Fruit fly (Drosophila melanogaster) whole organism: ENCODE results near the gene CG11149.

Source experiments
- CG8478 ChIP-seq: fragments of >200 bp; optimal IDR thresholded peaks from 2 replicates; lab custom pipeline; 2018; ENCODE audit warnings: inconsistent platforms
- Dll ChIP-seq: fragments of >200 bp; optimal IDR thresholded peaks from 2 replicates; lab custom pipeline; 2017
- EcR ChIP-seq, 2 experiments: fragments of >200 bp; optimal IDR thresholded peaks; 2 replicates each; lab custom pipeline; 2017; ENCODE audit warnings: missing biosample characterization in 2 of 2, missing genetic modification characterization in 2 of 2, missing genetic modification reagents in 2 of 2
- pan ChIP-seq: fragments of >200 bp; optimal IDR thresholded peaks from 2 replicates; lab custom pipeline; 2017
- usp ChIP-seq: fragments of >200 bp; optimal IDR thresholded peaks from 2 replicates; lab custom pipeline; 2017; ENCODE audit warnings: missing biosample characterization, missing genetic modification characterization, mixed read lengths

- no peak for TF ChIP-seq Dll (lab: Kevin White, UChicago)
- no peak for TF ChIP-seq pan (lab: Kevin White, UChicago)
- no peak for TF ChIP-seq usp (GFP tag; lab: Kevin White, UChicago)
- TF ChIP-seq EcR (GFP tag; optimal IDR thresholded peaks at IDR 0.05; lab: Kevin White, UChicago), result no peak
- no peak for TF ChIP-seq CG8478
Measured at dm6 chr2L:5745857-5746256, 25.2 kb upstream of the CG11149 start, which contains the start of gene CG11029.
